Worm (Caenorhabditis elegans): ENCODE data around the gene srh-159.

The srh-159 gene

ce11 chrV:17178457-17178856 is 3.7 kb upstream of the srh-159 start, which contains the start of gene srh-174:
Gene srh-174 (plus strand): TSS chrV:17178757.
- TF ChIP-seq T07F8.4 (tag; optimal IDR thresholded peaks at IDR 0.05) (no peak), hlh-26 (GFP tag; conservative IDR thresholded peaks at IDR 0.05) (no peak), egrh-3 (GFP tag; IDR thresholded peaks at IDR 0.05) (no peak), ceh-40 (GFP tag; IDR thresholded peaks at IDR 0.05) (no peak), ztf-18 (tag; optimal IDR thresholded peaks at IDR 0.05) (no peak), madf-3 (GFP tag; IDR thresholded peaks at IDR 0.05) (no peak), ztf-25 (GFP tag; IDR thresholded peaks at IDR 0.05) (no peak), egl-18 (GFP tag; IDR thresholded peaks at IDR 0.05) (no peak), mel-28 (tag; optimal IDR thresholded peaks at IDR 0.05; ENCODE audit: borderline replicate concordance) (no peak), ceh-91 (GFP tag; IDR thresholded peaks at IDR 0.05) (no peak), madf-8 (GFP tag; conservative IDR thresholded peaks at IDR 0.05) (no peak), ccch-3 (GFP tag; optimal IDR thresholded peaks at IDR 0.05) (no peak), F10E7.11 (tag; optimal IDR thresholded peaks at IDR 0.05) (no peak), ZK185.1 (tag; optimal IDR thresholded peaks at IDR 0.05; ENCODE audit: poor library complexity, severe bottlenecking) (no peak), bed-1 (GFP tag; IDR thresholded peaks at IDR 0.05) (no peak), lsl-1 (GFP tag; optimal IDR thresholded peaks at IDR 0.05) (no peak), nhr-90 (tag; optimal IDR thresholded peaks at IDR 0.05) (no peak), K11D2.4 (GFP tag; IDR thresholded peaks at IDR 0.05) (no peak), attf-5 (GFP tag; optimal IDR thresholded peaks at IDR 0.05) (no peak), nhr-120 (GFP tag; IDR thresholded peaks at IDR 0.05) (no peak)

- no peak for TF ChIP-seq C17E4.6 (GFP tag; IDR thresholded peaks at IDR 0.05)
- no peak for TF ChIP-seq dpl-1 (GFP tag; optimal IDR thresholded peaks at IDR 0.05)
- TF ChIP-seq madf-8 (GFP tag; conservative IDR thresholded peaks at IDR 0.05): no peak
- no peak for TF ChIP-seq bed-2 (GFP tag; IDR thresholded peaks at IDR 0.05)
- TF ChIP-seq die-1 (tag; optimal IDR thresholded peaks at IDR 0.05): no peak
- no peak for TF ChIP-seq ztf-18 (tag; optimal IDR thresholded peaks at IDR 0.05)
- TF ChIP-seq ztf-26 (tag; optimal IDR thresholded peaks at IDR 0.05): no peak
- TF ChIP-seq repo-1 (tag; optimal IDR thresholded peaks at IDR 0.05): no peak
- no peak for TF ChIP-seq Y67H2A.10 (GFP tag; conservative IDR thresholded peaks at IDR 0.05)
- no peak for TF ChIP-seq lsy-27 (tag; optimal IDR thresholded peaks at IDR 0.05; ENCODE audit: borderline replicate concordance, insufficient read depth)
- no peak for TF ChIP-seq C06A6.2 (GFP tag; conservative IDR thresholded peaks at IDR 0.05)
- TF ChIP-seq ceh-27 (GFP tag; optimal IDR thresholded peaks at IDR 0.05): no peak
- TF ChIP-seq bed-1 (GFP tag; IDR thresholded peaks at IDR 0.05): no peak
- TF ChIP-seq lag-1 (GFP tag; IDR thresholded peaks at IDR 0.05): no peak
- no peak for TF ChIP-seq athp-1 (tag; optimal IDR thresholded peaks at IDR 0.05)
- no peak for TF ChIP-seq mcd-1 (GFP tag; IDR thresholded peaks at IDR 0.05)
- no peak for TF ChIP-seq him-1 (tag; optimal IDR thresholded peaks at IDR 0.05)
- TF ChIP-seq lin-35 (GFP tag; optimal IDR thresholded peaks at IDR 0.05): no peak
- TF ChIP-seq mxl-1 (tag; optimal IDR thresholded peaks at IDR 0.05): no peak
Measured at ce11 chrV:17190399-17190798, 8.3 kb downstream of the srh-159 start, which contains the start of gene str-199. Gene str-199 (minus strand): TSS chrV:17190499.

- TF ChIP-seq let-526 (GFP tag; IDR thresholded peaks at IDR 0.05) (no peak), Y53G8AR.9 (GFP tag; conservative IDR thresholded peaks at IDR 0.05) (no peak)
Measured at ce11 chrV:17192238-17192637, 10.1 kb downstream of the srh-159 start, which contains the start of gene srz-47. Gene srz-47 (minus strand): TSS chrV:17192338.

Measured in whole organism, young adult.